Fruit fly (Drosophila melanogaster): ENCODE data around the gene rudhira.

The rudhira gene

DNA sequence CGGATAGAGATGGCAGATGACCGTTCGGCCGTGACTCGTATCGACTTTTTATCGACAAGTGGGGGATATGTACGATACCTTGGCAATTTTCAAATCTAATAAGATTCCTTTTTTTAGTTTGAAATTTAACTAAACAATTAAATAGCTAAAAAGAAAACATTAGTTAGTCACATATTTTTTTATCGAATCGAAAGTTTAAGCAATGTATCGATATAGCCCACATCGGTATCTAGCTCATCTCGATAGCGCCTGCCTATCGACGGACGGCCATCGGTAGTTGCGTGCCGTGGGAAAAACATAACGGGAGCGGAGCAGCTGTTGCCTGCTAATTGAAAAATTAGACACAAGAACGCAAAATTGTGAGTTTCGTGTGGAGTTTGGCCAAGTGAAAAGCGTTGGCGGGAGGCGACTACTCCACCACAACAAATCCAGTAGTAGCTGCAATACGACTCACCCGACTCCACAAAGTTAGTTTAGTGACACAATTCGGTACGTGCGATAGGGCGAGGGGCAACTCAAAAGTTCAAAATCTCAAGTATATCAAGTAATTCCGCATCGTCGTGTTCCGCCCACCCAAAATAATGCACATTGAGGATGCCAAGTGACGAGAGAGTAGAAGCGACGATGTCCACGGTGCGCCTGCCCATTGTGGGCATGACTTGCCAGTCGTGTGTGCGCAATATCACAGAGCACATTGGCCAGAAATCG is 38.2 kb downstream of the rudhira start, which contains the start of the genes CG10347 and ATP7 (continued):
- TF ChIP-seq CG6813 (GFP tag; optimal IDR thresholded peaks at IDR 0.05) (no peak), CG12659 (GFP tag; optimal IDR thresholded peaks at IDR 0.05) (peak; percentile 59), crp (GFP tag; optimal IDR thresholded peaks at IDR 0.05) (peak in 1 of 2 experiments; percentile 72), Fer2 (tag; optimal IDR thresholded peaks at IDR 0.05) (no peak), Oli (tag; optimal IDR thresholded peaks at IDR 0.05) (no peak), Poxn (GFP tag; IDR thresholded peaks at IDR 0.05) (no peak), CG32767 (GFP tag; IDR thresholded peaks at IDR 0.05) (no peak), CG32532 (GFP tag; IDR thresholded peaks at IDR 0.05) (no peak), slp2 (GFP tag; optimal IDR thresholded peaks at IDR 0.05) (no peak), CG4617 (GFP tag; optimal IDR thresholded peaks at IDR 0.05; ENCODE audit: borderline replicate concordance) (peak; percentile 23), ara (GFP tag; IDR thresholded peaks at IDR 0.05) (no peak), Stat92E (GFP tag; optimal IDR thresholded peaks at IDR 0.05) (peak in 1 of 3 experiments; percentile 21), Hsf (GFP tag; optimal IDR thresholded peaks at IDR 0.05) (peak; percentile 39), eve (GFP tag; optimal IDR thresholded peaks at IDR 0.05) (no peak), HmgD (GFP tag; optimal IDR thresholded peaks at IDR 0.05) (no peak), onecut (GFP tag; IDR thresholded peaks at IDR 0.05) (no peak), Camta (GFP tag; optimal IDR thresholded peaks at IDR 0.05) (no peak), CG8924 (tag; optimal IDR thresholded peaks at IDR 0.05) (peak; percentile 41), ci (GFP tag; IDR thresholded peaks at IDR 0.05) (no peak), vfl (GFP tag; optimal IDR thresholded peaks at IDR 0.05) (no peak), usp (GFP tag; optimal IDR thresholded peaks at IDR 0.05) (no peak), CG4854 (GFP tag; optimal IDR thresholded peaks at IDR 0.05) (no peak), Ravus (GFP tag; IDR thresholded peaks at IDR 0.05) (no peak), Aef1 (GFP tag; IDR thresholded peaks at IDR 0.05) (no peak), CG6272 (GFP tag; IDR thresholded peaks at IDR 0.05) (0 out of 2 replicates have a peak, but pooled peaks have one; percentile 23), CG10431 (GFP tag; optimal IDR thresholded peaks at IDR 0.05) (no peak), az2 (GFP tag; optimal IDR thresholded peaks at IDR 0.05) (peak; percentile 13), lilli (GFP tag; optimal IDR thresholded peaks at IDR 0.05) (peak; percentile 55), unpg (GFP tag; optimal IDR thresholded peaks at IDR 0.05) (no peak), CG11093 (GFP tag; IDR thresholded peaks at IDR 0.05) (no peak), Kr (GFP tag; optimal IDR thresholded peaks at IDR 0.05) (no peak), CG17802 (tag; optimal IDR thresholded peaks at IDR 0.05) (no peak), run (tag; optimal IDR thresholded peaks at IDR 0.05) (no peak), bigmax (GFP tag; optimal IDR thresholded peaks at IDR 0.05) (no peak), Gug (GFP tag; IDR thresholded peaks at IDR 0.05) (peak; percentile 20; the same call in 1 of the 4 replicates), sens-2 (GFP tag; IDR thresholded peaks at IDR 0.05) (no peak), ase (GFP tag; IDR thresholded peaks at IDR 0.05) (no peak), E2f2 (GFP tag; IDR thresholded peaks at IDR 0.05) (peak; percentile 64), cg (GFP tag; optimal IDR thresholded peaks at IDR 0.05) (no peak), CrebB (tag; optimal IDR thresholded peaks at IDR 0.05) (no peak), CG17612 (GFP tag; IDR thresholded peaks at IDR 0.05) (no peak), chif (GFP tag; optimal IDR thresholded peaks at IDR 0.05) (no peak), Xrp1 (GFP tag; IDR thresholded peaks at IDR 0.05) (no peak), da (GFP tag; optimal IDR thresholded peaks at IDR 0.05) (no peak), Ets97D (GFP tag; optimal IDR thresholded peaks at IDR 0.05) (peak; percentile 53), PHDP (tag; optimal IDR thresholded peaks at IDR 0.05) (peak; percentile 4), ham (GFP tag; IDR thresholded peaks at IDR 0.05) (no peak), jing (GFP tag; optimal IDR thresholded peaks at IDR 0.05) (no peak), CG10366 (GFP tag; IDR thresholded peaks at IDR 0.05) (no peak), chinmo (GFP tag; IDR thresholded peaks at IDR 0.05; ENCODE audit: partially characterized antibody) (peak; percentile 80; the same call in 2 of the 4 replicates), h (optimal IDR thresholded peaks at IDR 0.05) (no peak)

Measured in whole organism, embryonic.